Fruit fly (Drosophila melanogaster) whole organism, pupa: ENCODE results near the gene CG17110.

Experiments used
- CG10348 ChIP-seq: fragments of 200-800 bp; sonication (Bioruptor generic); IDR thresholded peaks from 2 replicates; pipeline ENCODE4 v1.3.6; 2022; ENCODE audit warnings: missing biosample characterization, missing genetic modification characterization
- CG12605 ChIP-seq: fragments of 200-800 bp; sonication (Bioruptor generic); IDR thresholded peaks from 2 replicates; pipeline ENCODE4 v1.3.6; 2022; ENCODE audit warnings: missing biosample characterization, missing genetic modification characterization
- CG13204 ChIP-seq: fragments of 200-800 bp; sonication (Bioruptor generic); optimal IDR thresholded peaks from 2 replicates; lab custom pipeline; 2018; ENCODE audit warnings: missing biosample characterization, mild to moderate bottlenecking, missing genetic modification characterization, moderate library complexity
- CG14655 ChIP-seq: fragments of 200-800 bp; sonication (Bioruptor generic); optimal IDR thresholded peaks from 3 replicates; lab custom pipeline; 2017; ENCODE audit warnings: mild to moderate bottlenecking, missing biosample characterization, missing genetic modification reagents, missing genetic modification characterization
- CG15710 ChIP-seq: fragments of 200-800 bp; sonication (Bioruptor generic); optimal IDR thresholded peaks from 2 replicates; lab custom pipeline; 2018; ENCODE audit warnings: missing biosample characterization, mild to moderate bottlenecking, missing genetic modification characterization, moderate library complexity
- CG17806 ChIP-seq: fragments of 200-800 bp; sonication (Bioruptor generic); optimal IDR thresholded peaks from 2 replicates; lab custom pipeline; 2018; ENCODE audit warnings: missing biosample characterization, mild to moderate bottlenecking, missing genetic modification characterization, moderate library complexity
- CG32121 ChIP-seq: fragments of 200-800 bp; sonication (Bioruptor generic); IDR thresholded peaks from 2 replicates; pipeline ENCODE4 v1.3.6; 2022; ENCODE audit warnings: missing biosample characterization, missing genetic modification characterization
- CG34367 ChIP-seq: fragments of 200-800 bp; sonication (Bioruptor generic); optimal IDR thresholded peaks from 2 replicates; lab custom pipeline; 2018; ENCODE audit warnings: missing biosample characterization, mild to moderate bottlenecking, missing genetic modification characterization
- CG4496 ChIP-seq: fragments of 200-800 bp; sonication (Bioruptor generic); IDR thresholded peaks from 3 replicates; pipeline ENCODE4 v1.3.6; 2022; ENCODE audit warnings: missing biosample characterization, missing genetic modification characterization
- CG8159 ChIP-seq: fragments of 200-800 bp; sonication (Bioruptor generic); optimal IDR thresholded peaks from 3 replicates; lab custom pipeline; 2018; ENCODE audit warnings: missing biosample characterization, mild to moderate bottlenecking, missing genetic modification characterization, moderate library complexity
- CG8301 ChIP-seq: fragments of 200-800 bp; sonication (Bioruptor generic); optimal IDR thresholded peaks from 2 replicates; lab custom pipeline; 2018; ENCODE audit warnings: missing biosample characterization, mild to moderate bottlenecking, missing genetic modification characterization
- CG9948 ChIP-seq: fragments of 200-800 bp; sonication (Bioruptor generic); optimal IDR thresholded peaks from 2 replicates; lab custom pipeline; 2018; ENCODE audit warnings: missing biosample characterization, mild to moderate bottlenecking, missing genetic modification characterization, moderate library complexity
- D1 ChIP-seq: fragments of 200-800 bp; sonication (Bioruptor generic); optimal IDR thresholded peaks from 2 replicates; lab custom pipeline; 2018; ENCODE audit warnings: missing biosample characterization, mild to moderate bottlenecking, missing genetic modification characterization, moderate library complexity
- EcR ChIP-seq: fragments of 200-800 bp; sonication (Bioruptor generic); optimal IDR thresholded peaks from 3 replicates; lab custom pipeline; 2019; ENCODE audit warnings: missing biosample characterization, missing genetic modification characterization, mild to moderate bottlenecking, moderate library complexity, missing genetic modification reagents
- Ets98B ChIP-seq: fragments of 200-800 bp; sonication (Bioruptor generic); IDR thresholded peaks from 2 replicates; pipeline ENCODE4 v1.3.6; 2022; ENCODE audit warnings: missing biosample characterization, missing genetic modification characterization
- Pif1A ChIP-seq: fragments of 200-800 bp; sonication (Bioruptor generic); optimal IDR thresholded peaks from 3 replicates; lab custom pipeline; 2016; ENCODE audit warnings: missing biosample characterization, missing genetic modification characterization
- Pif1B ChIP-seq: fragments of 200-800 bp; sonication (Bioruptor generic); optimal IDR thresholded peaks from 3 replicates; lab custom pipeline; 2016; ENCODE audit warnings: missing biosample characterization, missing genetic modification characterization
- Snoo ChIP-seq: fragments of 200-800 bp; sonication (Bioruptor generic); optimal IDR thresholded peaks from 3 replicates; lab custom pipeline; 2017; ENCODE audit warnings: missing biosample characterization, mild to moderate bottlenecking, missing genetic modification characterization, inconsistent platforms
- fd96Ca ChIP-seq: fragments of 200-800 bp; sonication (Bioruptor generic); IDR thresholded peaks from 3 replicates; pipeline ENCODE4 v1.3.6; 2022; ENCODE audit warnings: missing biosample characterization, missing genetic modification characterization
- gl ChIP-seq: fragments of 200-800 bp; sonication (Bioruptor generic); optimal IDR thresholded peaks from 2 replicates; lab custom pipeline; 2018; ENCODE audit warnings: missing biosample characterization, mild to moderate bottlenecking, missing genetic modification characterization
- rn ChIP-seq: fragments of 200-800 bp; sonication (Bioruptor generic); IDR thresholded peaks from 2 replicates; pipeline ENCODE4 v1.3.6; 2022; ENCODE audit warnings: missing biosample characterization, missing genetic modification characterization

CG17110 gene

dm6 chr3R:23134690-23135089 lies 43.2 kb downstream of the CG17110 start:
- no peak for TF ChIP-seq CG17806
- no peak for TF ChIP-seq D1 (tag; lab: Kevin White, UChicago)
- no peak for TF ChIP-seq CG32121 (GFP tag; lab: Robert Waterston, UW)
- TF ChIP-seq fd96Ca (GFP tag; lab: Robert Waterston, UW), result no peak
- no peak for TF ChIP-seq EcR (GFP tag; lab: Kevin White, UChicago)
- no peak for TF ChIP-seq Pif1B (GFP tag; lab: Kevin White, UChicago)
- no peak for TF ChIP-seq CG14655
- no peak for TF ChIP-seq CG10348 (GFP tag; lab: Robert Waterston, UW)
- TF ChIP-seq Ets98B (GFP tag; lab: Robert Waterston, UW), result no peak
- TF ChIP-seq CG8159 (tag; lab: Kevin White, UChicago), result no peak
- TF ChIP-seq CG9948 (tag; lab: Kevin White, UChicago), result no peak
- TF ChIP-seq CG8301 (tag; lab: Kevin White, UChicago), result no peak
- no peak for TF ChIP-seq CG13204 (GFP tag; lab: Kevin White, UChicago)
- no peak for TF ChIP-seq Pif1A
- no peak for TF ChIP-seq CG4496
- no peak for TF ChIP-seq gl (tag; lab: Kevin White, UChicago)

- TF ChIP-seq CG12605 (GFP tag; lab: Robert Waterston, UW), result no peak
- no peak for TF ChIP-seq CG17806
- TF ChIP-seq CG10348 (GFP tag; lab: Robert Waterston, UW), result no peak
- no peak for TF ChIP-seq CG34367 (tag; lab: Kevin White, UChicago)
- no peak for TF ChIP-seq EcR (GFP tag; lab: Kevin White, UChicago)
- TF ChIP-seq rn (GFP tag; lab: Robert Waterston, UW), result no peak
- no peak for TF ChIP-seq CG13204 (GFP tag; lab: Kevin White, UChicago)
- TF ChIP-seq CG14655, result no peak
- TF ChIP-seq fd96Ca (GFP tag; lab: Robert Waterston, UW), result no peak
- TF ChIP-seq CG32121 (GFP tag; lab: Robert Waterston, UW), result no peak
- no peak for TF ChIP-seq CG4496
Measured at dm6 chr3R:23138439-23138838, 46.9 kb downstream of the CG17110 start.

- TF ChIP-seq CG12605 (GFP tag; lab: Robert Waterston, UW) (no peak), CG34367 (tag; lab: Kevin White, UChicago) (no peak), CG4496 (no peak), fd96Ca (GFP tag; lab: Robert Waterston, UW) (no peak), CG10348 (GFP tag; lab: Robert Waterston, UW) (no peak), CG8301 (tag; lab: Kevin White, UChicago) (no peak), EcR (GFP tag; lab: Kevin White, UChicago) (no peak), CG15710 (no peak), Ets98B (GFP tag; lab: Robert Waterston, UW) (no peak), Pif1A (no peak), Pif1B (GFP tag; lab: Kevin White, UChicago) (no peak), CG32121 (GFP tag; lab: Robert Waterston, UW) (no peak), D1 (tag; lab: Kevin White, UChicago) (no peak), CG17806 (no peak), CG9948 (tag; lab: Kevin White, UChicago) (no peak), rn (GFP tag; lab: Robert Waterston, UW) (no peak)
- TF ChIP-seq, all 21 proteins: peak for 0
Measured at dm6 chr3R:23138992-23139633, 47.6 kb downstream of the CG17110 start.

dm6 chr3R:23139634-23140010 lies 48.1 kb downstream of the CG17110 start:
- no peak for TF ChIP-seq CG32121 (GFP tag; lab: Robert Waterston, UW)
- TF ChIP-seq gl (tag; lab: Kevin White, UChicago), result no peak
- TF ChIP-seq CG13204 (GFP tag; lab: Kevin White, UChicago), result no peak
- TF ChIP-seq Ets98B (GFP tag; lab: Robert Waterston, UW), result no peak
- TF ChIP-seq CG4496, result peak; percentile 27; the same call in 1 of the 3 replicates

- no peak for TF ChIP-seq CG4496
- TF ChIP-seq fd96Ca (GFP tag; lab: Robert Waterston, UW), result no peak
- TF ChIP-seq CG17806, result no peak
- no peak for TF ChIP-seq Ets98B (GFP tag; lab: Robert Waterston, UW)
- no peak for TF ChIP-seq CG13204 (GFP tag; lab: Kevin White, UChicago)
- no peak for TF ChIP-seq CG8159 (tag; lab: Kevin White, UChicago)
- no peak for TF ChIP-seq CG12605 (GFP tag; lab: Robert Waterston, UW)
- TF ChIP-seq Pif1B (GFP tag; lab: Kevin White, UChicago), result no peak
- no peak for TF ChIP-seq CG14655
- TF ChIP-seq CG15710, result no peak
- TF ChIP-seq CG32121 (GFP tag; lab: Robert Waterston, UW), result no peak
- TF ChIP-seq CG10348 (GFP tag; lab: Robert Waterston, UW), result no peak
- no peak for TF ChIP-seq Snoo (tag; lab: Kevin White, UChicago)
- TF ChIP-seq rn (GFP tag; lab: Robert Waterston, UW), result no peak
Measured at dm6 chr3R:23140280-23140679, 48.8 kb downstream of the CG17110 start.

dm6 chr3R:23141113-23141512 lies 49.6 kb downstream of the CG17110 start:
- no peak for TF ChIP-seq CG17806
- no peak for TF ChIP-seq EcR (GFP tag; lab: Kevin White, UChicago)
- no peak for TF ChIP-seq CG34367 (tag; lab: Kevin White, UChicago)
- TF ChIP-seq fd96Ca (GFP tag; lab: Robert Waterston, UW), result no peak
- no peak for TF ChIP-seq rn (GFP tag; lab: Robert Waterston, UW)
- no peak for TF ChIP-seq CG8301 (tag; lab: Kevin White, UChicago)
- no peak for TF ChIP-seq Pif1A
- TF ChIP-seq gl (tag; lab: Kevin White, UChicago), result no peak
- no peak for TF ChIP-seq CG10348 (GFP tag; lab: Robert Waterston, UW)
- TF ChIP-seq CG15710, result no peak
- no peak for TF ChIP-seq Pif1B (GFP tag; lab: Kevin White, UChicago)
- TF ChIP-seq CG13204 (GFP tag; lab: Kevin White, UChicago), result no peak
- TF ChIP-seq CG12605 (GFP tag; lab: Robert Waterston, UW), result no peak
- no peak for TF ChIP-seq CG32121 (GFP tag; lab: Robert Waterston, UW)
- TF ChIP-seq Ets98B (GFP tag; lab: Robert Waterston, UW), result no peak
- no peak for TF ChIP-seq CG4496
